Fruit fly (Drosophila melanogaster) whole organism, pupa: Measurements from ENCODE around the gene ben.

Experiments used
- CG10348 ChIP-seq: fragments of 200-800 bp; sonication (Bioruptor generic); IDR thresholded peaks from 2 replicates; pipeline ENCODE4 v1.3.6; 2022; ENCODE audit warnings: missing biosample characterization, missing genetic modification characterization
- CG12605 ChIP-seq: fragments of 200-800 bp; sonication (Bioruptor generic); IDR thresholded peaks from 2 replicates; pipeline ENCODE4 v1.3.6; 2022; ENCODE audit warnings: missing biosample characterization, missing genetic modification characterization
- CG13204 ChIP-seq: fragments of 200-800 bp; sonication (Bioruptor generic); optimal IDR thresholded peaks from 2 replicates; lab custom pipeline; 2018; ENCODE audit warnings: missing biosample characterization, mild to moderate bottlenecking, missing genetic modification characterization, moderate library complexity
- CG14655 ChIP-seq: fragments of 200-800 bp; sonication (Bioruptor generic); optimal IDR thresholded peaks from 3 replicates; lab custom pipeline; 2017; ENCODE audit warnings: mild to moderate bottlenecking, missing biosample characterization, missing genetic modification reagents, missing genetic modification characterization
- CG15710 ChIP-seq: fragments of 200-800 bp; sonication (Bioruptor generic); optimal IDR thresholded peaks from 2 replicates; lab custom pipeline; 2018; ENCODE audit warnings: missing biosample characterization, mild to moderate bottlenecking, missing genetic modification characterization, moderate library complexity
- CG17806 ChIP-seq: fragments of 200-800 bp; sonication (Bioruptor generic); optimal IDR thresholded peaks from 2 replicates; lab custom pipeline; 2018; ENCODE audit warnings: missing biosample characterization, mild to moderate bottlenecking, missing genetic modification characterization, moderate library complexity
- CG32121 ChIP-seq: fragments of 200-800 bp; sonication (Bioruptor generic); IDR thresholded peaks from 2 replicates; pipeline ENCODE4 v1.3.6; 2022; ENCODE audit warnings: missing biosample characterization, missing genetic modification characterization
- CG34367 ChIP-seq: fragments of 200-800 bp; sonication (Bioruptor generic); optimal IDR thresholded peaks from 2 replicates; lab custom pipeline; 2018; ENCODE audit warnings: missing biosample characterization, mild to moderate bottlenecking, missing genetic modification characterization
- CG4496 ChIP-seq: fragments of 200-800 bp; sonication (Bioruptor generic); IDR thresholded peaks from 3 replicates; pipeline ENCODE4 v1.3.6; 2022; ENCODE audit warnings: missing biosample characterization, missing genetic modification characterization
- CG8159 ChIP-seq: fragments of 200-800 bp; sonication (Bioruptor generic); optimal IDR thresholded peaks from 3 replicates; lab custom pipeline; 2018; ENCODE audit warnings: missing biosample characterization, mild to moderate bottlenecking, missing genetic modification characterization, moderate library complexity
- CG8301 ChIP-seq: fragments of 200-800 bp; sonication (Bioruptor generic); optimal IDR thresholded peaks from 2 replicates; lab custom pipeline; 2018; ENCODE audit warnings: missing biosample characterization, mild to moderate bottlenecking, missing genetic modification characterization
- CG9948 ChIP-seq: fragments of 200-800 bp; sonication (Bioruptor generic); optimal IDR thresholded peaks from 2 replicates; lab custom pipeline; 2018; ENCODE audit warnings: missing biosample characterization, mild to moderate bottlenecking, missing genetic modification characterization, moderate library complexity
- D1 ChIP-seq: fragments of 200-800 bp; sonication (Bioruptor generic); optimal IDR thresholded peaks from 2 replicates; lab custom pipeline; 2018; ENCODE audit warnings: missing biosample characterization, mild to moderate bottlenecking, missing genetic modification characterization, moderate library complexity
- EcR ChIP-seq: fragments of 200-800 bp; sonication (Bioruptor generic); optimal IDR thresholded peaks from 3 replicates; lab custom pipeline; 2019; ENCODE audit warnings: missing biosample characterization, missing genetic modification characterization, mild to moderate bottlenecking, moderate library complexity, missing genetic modification reagents
- Ets98B ChIP-seq: fragments of 200-800 bp; sonication (Bioruptor generic); IDR thresholded peaks from 2 replicates; pipeline ENCODE4 v1.3.6; 2022; ENCODE audit warnings: missing biosample characterization, missing genetic modification characterization
- Pif1A ChIP-seq: fragments of 200-800 bp; sonication (Bioruptor generic); optimal IDR thresholded peaks from 3 replicates; lab custom pipeline; 2016; ENCODE audit warnings: missing biosample characterization, missing genetic modification characterization
- Pif1B ChIP-seq: fragments of 200-800 bp; sonication (Bioruptor generic); optimal IDR thresholded peaks from 3 replicates; lab custom pipeline; 2016; ENCODE audit warnings: missing biosample characterization, missing genetic modification characterization
- Snoo ChIP-seq: fragments of 200-800 bp; sonication (Bioruptor generic); optimal IDR thresholded peaks from 3 replicates; lab custom pipeline; 2017; ENCODE audit warnings: missing biosample characterization, mild to moderate bottlenecking, missing genetic modification characterization, inconsistent platforms
- fd96Ca ChIP-seq: fragments of 200-800 bp; sonication (Bioruptor generic); IDR thresholded peaks from 3 replicates; pipeline ENCODE4 v1.3.6; 2022; ENCODE audit warnings: missing biosample characterization, missing genetic modification characterization
- gl ChIP-seq: fragments of 200-800 bp; sonication (Bioruptor generic); optimal IDR thresholded peaks from 2 replicates; lab custom pipeline; 2018; ENCODE audit warnings: missing biosample characterization, mild to moderate bottlenecking, missing genetic modification characterization
- rn ChIP-seq: fragments of 200-800 bp; sonication (Bioruptor generic); IDR thresholded peaks from 2 replicates; pipeline ENCODE4 v1.3.6; 2022; ENCODE audit warnings: missing biosample characterization, missing genetic modification characterization

Gene ben

dm6 chrX:13995977-13996723 is at the start of gene ben:
Gene ben, plus strand, starts transcription at chrX:13996345.
- TF ChIP-seq CG15710 (tag; lab: Kevin White, UChicago) (peak; percentile 82), Pif1A (GFP tag; lab: Kevin White, UChicago) (peak; percentile 66), EcR (GFP tag; lab: Kevin White, UChicago) (no peak), rn (GFP tag; lab: Robert Waterston, UW) (peak; percentile 55; the same call in 1 of the 2 replicates), Pif1B (GFP tag; lab: Kevin White, UChicago) (peak; percentile 61), fd96Ca (peak; percentile 84), CG12605 (GFP tag; lab: Robert Waterston, UW) (peak; percentile 50; the same call in 1 of the 2 replicates), Snoo (tag; lab: Kevin White, UChicago) (peak; percentile 80), CG8159 (tag; lab: Kevin White, UChicago) (peak; percentile 81), D1 (no peak), Ets98B (GFP tag; lab: Robert Waterston, UW) (peak; percentile 67), CG14655 (GFP tag; lab: Kevin White, UChicago) (peak; percentile 79), CG34367 (tag; lab: Kevin White, UChicago) (peak; percentile 72), gl (tag; lab: Kevin White, UChicago) (peak; percentile 2), CG32121 (peak; percentile 74), CG9948 (tag; lab: Kevin White, UChicago) (peak; percentile 76), CG17806 (tag; lab: Kevin White, UChicago) (peak; percentile 60), CG8301 (tag; lab: Kevin White, UChicago) (peak; percentile 66), CG4496 (GFP tag; lab: Robert Waterston, UW) (peak; percentile 87), CG13204 (GFP tag; lab: Kevin White, UChicago) (peak; percentile 42), CG10348 (GFP tag; lab: Robert Waterston, UW) (no peak; the same call in 1 of the 2 replicates)

dm6 chrX:13948131-13948804 is 47.9 kb upstream of the ben start:
- TF ChIP-seq CG17806 (tag; lab: Kevin White, UChicago) (peak; percentile 41), CG8301 (tag; lab: Kevin White, UChicago) (peak; percentile 8), CG9948 (tag; lab: Kevin White, UChicago) (peak; percentile 46), CG4496 (GFP tag; lab: Robert Waterston, UW) (peak; percentile 31; the same call in 1 of the 3 replicates), rn (GFP tag; lab: Robert Waterston, UW) (no peak), CG8159 (tag; lab: Kevin White, UChicago) (peak; percentile 60), gl (tag; lab: Kevin White, UChicago) (no peak), CG15710 (tag; lab: Kevin White, UChicago) (peak; percentile 64), CG14655 (GFP tag; lab: Kevin White, UChicago) (peak; percentile 40), CG34367 (tag; lab: Kevin White, UChicago) (peak; percentile 54), Snoo (tag; lab: Kevin White, UChicago) (no peak)

dm6 chrX:13948805-13949361 is 47.3 kb upstream of the ben start:
- TF ChIP-seq Pif1A (GFP tag; lab: Kevin White, UChicago), result peak; percentile 8
- TF ChIP-seq fd96Ca, result 0 out of 3 replicates have a peak, but pooled peaks have one; percentile 8
- TF ChIP-seq D1, result no peak
- TF ChIP-seq CG12605 (GFP tag; lab: Robert Waterston, UW), result no peak
- peak; percentile 10 for TF ChIP-seq Snoo (tag; lab: Kevin White, UChicago)
- peak; percentile 19 for TF ChIP-seq CG8159 (tag; lab: Kevin White, UChicago)
- TF ChIP-seq Ets98B (GFP tag; lab: Robert Waterston, UW), result no peak
- TF ChIP-seq CG17806 (tag; lab: Kevin White, UChicago), result no peak
- TF ChIP-seq CG32121, result no peak
- peak; percentile 30 for TF ChIP-seq CG13204 (GFP tag; lab: Kevin White, UChicago)
- peak; percentile 81 for TF ChIP-seq EcR (GFP tag; lab: Kevin White, UChicago)
- no peak for TF ChIP-seq rn (GFP tag; lab: Robert Waterston, UW)
- TF ChIP-seq CG10348 (GFP tag; lab: Robert Waterston, UW), result no peak
- TF ChIP-seq Pif1B (GFP tag; lab: Kevin White, UChicago), result no peak
- peak; percentile 49 for TF ChIP-seq gl (tag; lab: Kevin White, UChicago)
- no peak for TF ChIP-seq CG8301 (tag; lab: Kevin White, UChicago)
- TF ChIP-seq CG14655 (GFP tag; lab: Kevin White, UChicago), result no peak
- TF ChIP-seq CG9948 (tag; lab: Kevin White, UChicago), result peak; percentile 6
- TF ChIP-seq CG34367 (tag; lab: Kevin White, UChicago), result no peak
- no peak for TF ChIP-seq CG4496 (GFP tag; lab: Robert Waterston, UW)
- TF ChIP-seq CG15710 (tag; lab: Kevin White, UChicago), result peak; percentile 33

- TF ChIP-seq CG8301 (tag; lab: Kevin White, UChicago) (peak; percentile 73), CG4496 (GFP tag; lab: Robert Waterston, UW) (peak; percentile 65; the same call in 2 of the 3 replicates), rn (GFP tag; lab: Robert Waterston, UW) (no peak), CG8159 (tag; lab: Kevin White, UChicago) (peak; percentile 34), CG15710 (tag; lab: Kevin White, UChicago) (peak; percentile 17), CG10348 (GFP tag; lab: Robert Waterston, UW) (no peak), CG34367 (tag; lab: Kevin White, UChicago) (peak; percentile 16), CG14655 (GFP tag; lab: Kevin White, UChicago) (peak; percentile 81), CG12605 (GFP tag; lab: Robert Waterston, UW) (peak; percentile 16; the same call in 1 of the 2 replicates), Snoo (tag; lab: Kevin White, UChicago) (no peak), EcR (GFP tag; lab: Kevin White, UChicago) (no peak), fd96Ca (peak; percentile 55; the same call in 1 of the 3 replicates), Ets98B (GFP tag; lab: Robert Waterston, UW) (peak; percentile 42; the same call in 1 of the 2 replicates), CG32121 (0 out of 2 replicates have a peak, but pooled peaks have one; percentile 20), CG13204 (GFP tag; lab: Kevin White, UChicago) (no peak), CG17806 (tag; lab: Kevin White, UChicago) (peak; percentile 34), CG9948 (tag; lab: Kevin White, UChicago) (peak; percentile 49), gl (tag; lab: Kevin White, UChicago) (no peak), Pif1A (GFP tag; lab: Kevin White, UChicago) (peak; percentile 1), D1 (no peak), Pif1B (GFP tag; lab: Kevin White, UChicago) (peak; percentile 26)
Observed at dm6 chrX:13951403-13951802, 44.7 kb upstream of the ben start.
